Fruit fly (Drosophila melanogaster): ENCODE results near the gene Hsp26.
A peak's percentile ranks its signal among the peaks of the same experiment; 100 is the strongest.

Hsp26 gene

DNA sequence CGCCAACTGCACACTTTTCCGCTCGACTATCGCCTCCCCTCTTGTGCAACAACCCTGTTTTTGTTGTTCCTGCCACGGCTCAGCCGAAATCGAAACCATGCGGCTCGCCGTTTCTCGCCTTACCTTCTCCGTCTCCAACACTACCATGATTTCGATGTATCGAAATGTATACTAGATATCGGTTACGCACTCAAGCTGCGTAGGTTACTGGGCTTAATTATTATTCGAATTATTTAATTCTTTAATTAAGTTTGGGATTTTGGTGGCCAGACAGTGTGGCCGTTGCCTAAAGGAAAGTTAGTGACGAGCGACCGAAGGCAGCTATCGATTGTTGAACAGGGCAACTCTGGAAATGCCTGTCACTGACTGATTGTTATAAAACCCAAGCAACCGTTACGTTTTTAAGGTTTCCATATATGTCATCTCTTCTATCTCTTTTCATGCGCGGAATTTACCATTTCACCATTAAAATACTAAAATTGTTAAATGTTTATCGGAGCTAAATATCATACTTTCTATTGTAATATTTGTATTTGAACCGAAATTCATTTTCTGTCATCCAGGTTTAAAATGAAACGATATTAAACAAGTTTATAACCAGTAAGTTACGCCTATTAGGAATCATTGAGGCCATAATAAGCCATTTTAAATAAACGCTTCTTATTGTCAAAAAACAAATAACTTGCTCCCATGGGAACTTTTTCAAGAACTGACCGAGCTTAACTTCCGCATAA, 25.1 kb upstream of the Hsp26 start, which contains the start of gene eIF4E1:
TSS of gene eIF4E1 (minus strand) at position 304 of the 734 bp plus-strand sequence.
- peak; percentile 24 for TF ChIP-seq Antp (GFP tag; optimal IDR thresholded peaks at IDR 0.05)
- TF ChIP-seq CG11085 (GFP tag; IDR thresholded peaks at IDR 0.05) = no peak
- TF ChIP-seq CG15073 (GFP tag; optimal IDR thresholded peaks at IDR 0.05) = no peak
- TF ChIP-seq fd3F (GFP tag; optimal IDR thresholded peaks at IDR 0.05) = no peak
- peak; percentile 68 for TF ChIP-seq mld (GFP tag; IDR thresholded peaks at IDR 0.05; ENCODE audit: partially characterized antibody)
- peak; percentile 20 to 54 for TF ChIP-seq tll (GFP tag; optimal IDR thresholded peaks at IDR 0.05)
- TF ChIP-seq CG8478 (optimal IDR thresholded peaks at IDR 0.05) = peak; percentile 86
- peak; percentile 57 for TF ChIP-seq CG7745 (tag; optimal IDR thresholded peaks at IDR 0.05)
- TF ChIP-seq CG8924 (tag; optimal IDR thresholded peaks at IDR 0.05) = no peak
- TF ChIP-seq lmd (GFP tag; IDR thresholded peaks at IDR 0.05) = no peak
- no peak for TF ChIP-seq pfk (GFP tag; optimal IDR thresholded peaks at IDR 0.05)
- no peak for TF ChIP-seq fd64A (GFP tag; optimal IDR thresholded peaks at IDR 0.05)
- no peak for TF ChIP-seq CG7556 (GFP tag; optimal IDR thresholded peaks at IDR 0.05)
- TF ChIP-seq CG13624 (GFP tag; optimal IDR thresholded peaks at IDR 0.05) = peak; percentile 40
- peak; percentile 16 for TF ChIP-seq zfh2 (GFP tag; optimal IDR thresholded peaks at IDR 0.05)
- TF ChIP-seq CG2712 (tag; optimal IDR thresholded peaks at IDR 0.05) = peak; percentile 53
- TF ChIP-seq CG14441 (GFP tag; IDR thresholded peaks at IDR 0.05) = no peak
- no peak for TF ChIP-seq jing (GFP tag; optimal IDR thresholded peaks at IDR 0.05)
- peak; percentile 8 for TF ChIP-seq CG13775 (GFP tag; optimal IDR thresholded peaks at IDR 0.05)
- TF ChIP-seq dimm (GFP tag; IDR thresholded peaks at IDR 0.05) = no peak
- TF ChIP-seq fru (optimal IDR thresholded peaks at IDR 0.05) = no peak
- TF ChIP-seq ERR (GFP tag; optimal IDR thresholded peaks at IDR 0.05) = peak; percentile 3
- TF ChIP-seq hbn (GFP tag; IDR thresholded peaks at IDR 0.05; ENCODE audit: partially characterized antibody) = peak; percentile 57
- no peak for TF ChIP-seq CG5245 (GFP tag; optimal IDR thresholded peaks at IDR 0.05)
- TF ChIP-seq CG1529 (GFP tag; optimal IDR thresholded peaks at IDR 0.05) = no peak
- TF ChIP-seq CG34224 (GFP tag; IDR thresholded peaks at IDR 0.05; ENCODE audit: partially characterized antibody) = peak; percentile 58
- no peak for TF ChIP-seq E2f1 (GFP tag; IDR thresholded peaks at IDR 0.05)
- no peak for TF ChIP-seq CG8944 (GFP tag; optimal IDR thresholded peaks at IDR 0.05)
- peak; percentile 67 for TF ChIP-seq CG7963 (GFP tag; IDR thresholded peaks at IDR 0.05; ENCODE audit: partially characterized antibody)
- no peak for TF ChIP-seq nom (GFP tag; optimal IDR thresholded peaks at IDR 0.05)
- no peak for TF ChIP-seq CG17612 (GFP tag; IDR thresholded peaks at IDR 0.05)
- no peak for TF ChIP-seq CG8359 (GFP tag; optimal IDR thresholded peaks at IDR 0.05; ENCODE audit: borderline replicate concordance)
- TF ChIP-seq ap (GFP tag; IDR thresholded peaks at IDR 0.05) = no peak
- TF ChIP-seq Atf6 (GFP tag; IDR thresholded peaks at IDR 0.05) = no peak
- peak; percentile 7 for TF ChIP-seq grn (GFP tag; optimal IDR thresholded peaks at IDR 0.05)
- peak; percentile 53 for TF ChIP-seq nmo (GFP tag; optimal IDR thresholded peaks at IDR 0.05)
- TF ChIP-seq Hr51 (GFP tag; optimal IDR thresholded peaks at IDR 0.05) = no peak
- TF ChIP-seq CG2116 (GFP tag; optimal IDR thresholded peaks at IDR 0.05) = peak; percentile 98
- no peak for TF ChIP-seq CG10959 (GFP tag; IDR thresholded peaks at IDR 0.05)
- TF ChIP-seq Six4 (GFP tag; optimal IDR thresholded peaks at IDR 0.05) = no peak
- peak; percentile 8 for TF ChIP-seq CG15696 (tag; optimal IDR thresholded peaks at IDR 0.05)
- TF ChIP-seq aop (GFP tag; IDR thresholded peaks at IDR 0.05) = no peak
- TF ChIP-seq stwl (tag; optimal IDR thresholded peaks at IDR 0.05) = peak; percentile 93
- no peak for TF ChIP-seq ATbp (GFP tag; optimal IDR thresholded peaks at IDR 0.05)
- no peak for TF ChIP-seq dan (GFP tag; IDR thresholded peaks at IDR 0.05)
- TF ChIP-seq CG10267 (tag; optimal IDR thresholded peaks at IDR 0.05) = peak; percentile 65
- TF ChIP-seq Usf (GFP tag; optimal IDR thresholded peaks at IDR 0.05) = no peak
- TF ChIP-seq her (GFP tag; optimal IDR thresholded peaks at IDR 0.05) = peak; percentile 5
- TF ChIP-seq sd (tag; optimal IDR thresholded peaks at IDR 0.05) = peak; percentile 21
- peak; percentile 29 for TF ChIP-seq CG17912 (GFP tag; optimal IDR thresholded peaks at IDR 0.05)
